Worm (Caenorhabditis elegans) whole organism, young adult: ENCODE measurements around the gene thoc-7.
"Not testable (repeated sequence)": the region's sequence is repeated elsewhere in the genome, so short reads cannot be mapped to it uniquely, and the experiment has no call there.

Experiments
- C17E4.6 ChIP-seq: fragments of 200-800 bp; sonication (Bioruptor generic); IDR thresholded peaks from 2 replicates; pipeline ENCODE4 v1.3.6; 2022; ENCODE audit warnings: missing genetic modification reagents, missing genetic modification characterization, missing compliant biosample characterization
- ama-1 ChIP-seq, 3 experiments: fragments of 150-350 bp in 1 of 3; sonication (generic microtip) in 2 of 3; optimal IDR thresholded peaks; 2 replicates each; lab custom pipeline; 2014 to 2018; ENCODE audit warnings: missing biosample characterization in 2 of 3, missing genetic modification characterization in 2 of 3, missing genetic modification reagents in 2 of 3
- hlh-26 ChIP-seq: fragments of 200-800 bp; sonication (Bioruptor generic); conservative IDR thresholded peaks from 2 replicates; pipeline ENCODE4 v1.3.6; 2022; ENCODE audit warnings: missing genetic modification reagents, missing genetic modification characterization, missing compliant biosample characterization
- hrde-1 ChIP-seq: sonication (generic microtip); optimal IDR thresholded peaks from 2 replicates; lab custom pipeline; 2016; ENCODE audit warnings: missing genetic modification characterization, mild to moderate bottlenecking, missing compliant biosample characterization, moderate library complexity, missing genotype, missing genetic modification reagents, borderline replicate concordance
- madf-10 ChIP-seq: sonication (generic microtip); optimal IDR thresholded peaks from 2 replicates; lab custom pipeline; 2016; ENCODE audit warnings: mild to moderate bottlenecking, missing genetic modification characterization, missing compliant biosample characterization
- mes-4 ChIP-seq: sonication (generic microtip); optimal IDR thresholded peaks from 2 replicates; lab custom pipeline; 2016; ENCODE audit warnings: missing genotype, missing genetic modification characterization, missing compliant biosample characterization
- snpc-4 ChIP-seq, 5 experiments: fragments of 150-350 bp in 1 of 5; sonication (generic microtip) in 4 of 5; optimal IDR thresholded peaks; 2 replicates each; lab custom pipeline; 2014 to 2018; ENCODE audit warnings: missing genetic modification characterization in 5 of 5, missing biosample characterization in 3 of 5, antibody characterized with exemption in 2 of 5, mild to moderate bottlenecking in 2 of 5, missing compliant biosample characterization in 2 of 5, missing genotype in 2 of 5, moderate library complexity in 2 of 5, missing genetic modification reagents in 1 of 5

ce11 chrIV:13910013-13910412 lies 27.5 kb downstream of the thoc-7 start:
- TF ChIP-seq ama-1 (optimal IDR thresholded peaks at IDR 0.05; lab: Kevin White, UChicago); ama-1 (GFP tag; optimal IDR thresholded peaks at IDR 0.05; lab: Kevin White, UChicago); hrde-1 (tag; lab: Kevin White, UChicago); mes-4 (tag; lab: Kevin White, UChicago); C17E4.6; madf-10 (tag; lab: Kevin White, UChicago); snpc-4 (GFP tag; optimal IDR thresholded peaks at IDR 0.05; lab: Kevin White, UChicago); snpc-4 (tag; optimal IDR thresholded peaks at IDR 0.05; lab: Kevin White, UChicago); hlh-26 (GFP tag; lab: Robert Waterston, UW): not testable (repeated sequence)
